Fruit fly (Drosophila melanogaster) Kc167 (cell line): ENCODE data around the gene shep.

Experiments used
- Myc ChIP-seq: fragments of >200 bp; optimal IDR thresholded peaks from 2 replicates; lab custom pipeline; 2017; ENCODE audit warnings: missing external identifiers
- Sin3A ChIP-seq: fragments of >200 bp; optimal IDR thresholded peaks from 2 replicates; lab custom pipeline; 2018; ENCODE audit warnings: missing external identifiers
- h ChIP-seq: fragments of >200 bp; optimal IDR thresholded peaks from 3 replicates; lab custom pipeline; 2018; ENCODE audit warnings: missing external identifiers
- insv ChIP-seq: fragments of >200 bp; optimal IDR thresholded peaks from 3 replicates; lab custom pipeline; 2018; ENCODE audit warnings: missing external identifiers
- psq ChIP-seq: fragments of >200 bp; optimal IDR thresholded peaks from 2 replicates; lab custom pipeline; 2017; ENCODE audit warnings: missing external identifiers
- ttk ChIP-seq: sonication (Bioruptor generic); optimal IDR thresholded peaks from 2 replicates; lab custom pipeline; 2017; ENCODE audit warnings: missing external identifiers

shep gene

DNA sequence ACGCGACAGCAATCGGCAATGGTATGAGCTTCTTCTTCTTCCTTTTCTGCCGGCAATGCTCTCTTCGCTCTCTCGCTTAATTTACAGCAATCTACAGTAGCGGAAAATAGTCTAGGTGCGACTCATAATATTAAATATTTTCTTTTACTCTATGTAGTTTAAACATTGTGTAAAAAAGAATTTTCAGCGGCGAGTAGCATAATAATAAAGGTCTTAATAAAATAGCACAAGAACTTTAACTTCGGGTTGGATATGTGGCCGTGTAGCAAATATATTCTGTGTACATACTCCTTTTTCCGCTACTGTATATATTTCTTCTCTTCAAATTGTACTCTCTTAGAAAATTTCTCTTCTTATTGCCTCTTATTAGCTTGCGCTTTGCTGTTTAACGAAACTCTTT is at the start of gene shep:
TSS of gene shep (minus strand) at position 3 of the 400 bp plus-strand sequence.
- TF ChIP-seq insv (lab: Kevin White, UChicago) (no peak), Myc (no peak), ttk (no peak), h (lab: Kevin White, UChicago) (no peak)

- TF ChIP-seq psq (lab: Kevin White, UChicago) (no peak), Sin3A (no peak), h (lab: Kevin White, UChicago) (no peak), Myc (no peak), insv (lab: Kevin White, UChicago) (no peak), ttk (no peak)
These were observed 19.5 kb upstream of the shep start for dm6 chr3L:5297237-5297636.

DNA sequence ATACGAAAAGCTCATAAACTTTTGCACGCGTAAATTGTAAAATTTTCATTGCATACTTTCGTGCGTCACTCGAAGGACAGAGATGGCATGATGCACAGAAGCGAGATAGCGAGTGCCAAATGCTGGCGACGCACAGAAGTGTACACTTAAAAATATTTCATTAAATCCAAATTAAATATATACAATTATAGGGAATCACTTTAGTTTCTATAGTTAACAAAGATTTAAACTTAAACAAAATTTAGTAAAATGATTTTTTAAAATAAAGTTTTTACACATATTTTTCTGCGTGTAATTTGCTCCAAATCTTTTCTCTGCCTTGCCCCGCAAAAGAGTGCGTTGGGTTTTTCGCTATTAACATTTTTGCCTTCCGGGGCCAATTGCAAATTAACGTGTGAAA is 10.4 kb upstream of the shep start:
- no peak for TF ChIP-seq Sin3A
- no peak for TF ChIP-seq Myc
- TF ChIP-seq h (lab: Kevin White, UChicago): no peak
- no peak for TF ChIP-seq psq (lab: Kevin White, UChicago)
- TF ChIP-seq ttk: no peak
- TF ChIP-seq insv (lab: Kevin White, UChicago): no peak

dm6 chr3L:5279998-5280610 is 2.4 kb upstream of the shep start:
- TF ChIP-seq Sin3A (no peak), Myc (no peak), ttk (no peak), insv (lab: Kevin White, UChicago) (no peak), psq (lab: Kevin White, UChicago) (no peak), h (lab: Kevin White, UChicago) (no peak)

- no peak for TF ChIP-seq Sin3A
- no peak for TF ChIP-seq ttk
- no peak for TF ChIP-seq insv (lab: Kevin White, UChicago)
- no peak for TF ChIP-seq psq (lab: Kevin White, UChicago)
- no peak for TF ChIP-seq h (lab: Kevin White, UChicago)
- no peak for TF ChIP-seq Myc
These were observed 1.1 kb upstream of the shep start for dm6 chr3L:5278864-5279263.

DNA sequence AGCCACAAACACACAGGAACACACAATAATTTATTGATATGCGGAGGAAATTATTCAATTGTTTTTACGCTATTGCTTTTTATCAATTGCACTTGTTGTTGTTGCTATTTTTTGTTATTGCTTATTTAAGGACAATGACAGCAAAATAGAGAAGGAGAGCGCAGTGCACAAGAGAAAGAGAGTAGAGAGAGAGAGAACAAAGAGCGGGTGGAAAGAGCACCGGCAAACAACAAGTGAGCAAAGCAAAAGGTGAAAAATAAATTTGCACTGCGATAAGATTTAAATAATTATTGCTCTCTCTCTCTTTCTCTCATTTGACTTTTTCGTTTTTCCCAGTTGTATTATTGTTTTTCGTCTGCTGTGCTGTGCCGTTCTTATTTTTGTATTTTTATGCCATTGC is 709 bp downstream of the shep start:
- TF ChIP-seq h (lab: Kevin White, UChicago): no peak
- no peak for TF ChIP-seq insv (lab: Kevin White, UChicago)
- TF ChIP-seq ttk: no peak
- TF ChIP-seq Sin3A: no peak
- TF ChIP-seq psq (lab: Kevin White, UChicago): no peak
- no peak for TF ChIP-seq Myc

dm6 chr3L:5276520-5276919 is 1.2 kb downstream of the shep start:
- TF ChIP-seq ttk (no peak), insv (lab: Kevin White, UChicago) (no peak), psq (lab: Kevin White, UChicago) (no peak), Sin3A (no peak), Myc (no peak), h (lab: Kevin White, UChicago) (no peak)

DNA sequence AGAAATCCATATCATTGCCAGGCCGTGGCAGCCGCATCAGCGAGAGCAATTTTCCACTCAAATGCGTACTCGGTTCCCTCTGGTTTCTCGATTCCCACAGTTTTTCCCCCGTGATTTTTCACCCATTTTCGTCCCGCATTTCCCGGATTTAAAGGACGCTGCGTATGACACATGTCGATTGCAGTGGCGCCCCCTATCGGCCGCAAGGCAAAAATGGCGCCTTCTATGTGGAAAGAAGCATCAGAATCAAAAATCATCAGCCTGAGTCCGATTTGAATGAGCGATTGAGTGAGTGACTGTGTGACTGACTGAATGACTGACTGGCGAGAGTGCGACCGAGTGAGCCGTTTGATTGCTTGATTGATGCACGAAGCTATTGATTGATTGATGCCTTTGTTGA is 2.2 kb downstream of the shep start:
- no peak for TF ChIP-seq Sin3A
- TF ChIP-seq insv (lab: Kevin White, UChicago): no peak
- TF ChIP-seq Myc: no peak
- no peak for TF ChIP-seq h (lab: Kevin White, UChicago)

DNA sequence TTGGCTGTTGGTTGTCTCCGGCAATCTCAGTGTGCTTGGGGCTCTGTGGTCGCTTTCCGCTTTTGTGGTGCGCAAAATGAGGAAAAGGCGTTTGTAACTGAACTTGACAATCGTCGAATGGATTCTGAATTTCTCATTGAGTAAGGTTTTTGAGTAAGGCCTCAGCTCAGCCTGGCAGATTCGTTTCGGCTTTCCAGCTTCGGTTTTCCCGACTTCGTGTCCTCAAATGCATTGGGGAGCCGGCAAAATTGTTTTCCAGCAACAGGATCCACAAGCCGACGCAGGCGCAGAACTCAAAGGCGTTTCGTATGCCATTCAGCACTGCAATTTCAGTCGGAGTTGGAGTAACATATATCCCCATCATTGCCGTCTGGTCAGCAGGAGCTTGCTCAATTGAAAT is 4.5 kb downstream of the shep start:
- TF ChIP-seq insv (lab: Kevin White, UChicago) (no peak), Myc (no peak), h (lab: Kevin White, UChicago) (no peak), ttk (no peak), psq (lab: Kevin White, UChicago) (no peak), Sin3A (no peak)

DNA sequence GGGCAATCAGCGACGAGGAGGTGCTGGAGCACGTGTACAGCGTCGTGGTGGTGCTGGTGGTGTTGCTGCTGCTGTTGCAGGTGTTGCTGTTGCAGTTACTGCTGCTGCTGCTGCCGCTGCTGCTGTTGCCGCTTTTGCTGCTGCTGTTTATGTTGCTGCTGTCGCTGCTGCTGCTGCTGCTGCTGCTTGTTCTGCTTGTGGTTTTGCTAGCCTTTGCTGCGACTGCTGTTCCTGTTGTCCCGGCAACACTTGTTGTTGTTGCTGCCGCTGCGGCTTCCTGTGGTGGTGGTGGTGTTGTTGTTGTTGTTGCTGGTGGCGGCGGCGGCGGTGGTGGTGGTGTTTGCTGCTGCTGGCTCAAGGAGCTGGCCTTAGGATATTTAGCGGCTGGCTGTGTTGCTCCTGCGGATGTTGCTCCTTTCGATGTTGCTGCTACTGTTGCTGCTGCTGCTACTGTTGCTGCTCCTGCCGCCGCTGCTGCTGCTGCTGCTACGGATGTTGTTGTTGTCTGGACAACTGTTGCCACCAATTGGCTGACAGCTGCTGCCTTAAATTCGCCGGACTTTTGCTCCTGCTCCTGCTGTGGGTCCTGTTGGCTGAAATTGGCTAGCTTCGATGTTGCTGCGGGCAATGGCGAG is 6.2 kb downstream of the shep start:
- TF ChIP-seq psq (lab: Kevin White, UChicago): no peak
- TF ChIP-seq ttk: no peak
- TF ChIP-seq Sin3A: no peak
- TF ChIP-seq Myc: no peak

DNA sequence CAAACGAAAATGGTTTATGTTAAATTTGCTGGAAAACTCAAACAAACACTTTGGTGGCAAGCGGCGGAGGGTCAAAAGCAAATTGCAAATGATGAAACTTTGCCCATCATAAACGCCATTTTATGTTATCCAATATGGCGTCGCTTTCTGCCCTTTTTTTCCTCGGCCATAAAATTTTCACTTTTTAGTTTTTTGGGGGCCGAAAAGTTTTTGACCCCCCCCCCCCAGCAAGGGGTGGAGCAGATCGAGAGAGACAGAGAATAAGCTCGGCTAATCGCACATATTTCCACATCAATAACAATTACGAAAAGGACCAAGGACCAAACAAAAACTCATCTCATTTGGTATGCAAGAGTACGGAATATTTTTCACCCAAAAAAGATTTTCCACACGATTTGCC is 9.3 kb downstream of the shep start:
- no peak for TF ChIP-seq insv (lab: Kevin White, UChicago)
- TF ChIP-seq Myc: no peak
- TF ChIP-seq Sin3A: no peak
- TF ChIP-seq psq (lab: Kevin White, UChicago): no peak
- no peak for TF ChIP-seq h (lab: Kevin White, UChicago)
- no peak for TF ChIP-seq ttk

DNA sequence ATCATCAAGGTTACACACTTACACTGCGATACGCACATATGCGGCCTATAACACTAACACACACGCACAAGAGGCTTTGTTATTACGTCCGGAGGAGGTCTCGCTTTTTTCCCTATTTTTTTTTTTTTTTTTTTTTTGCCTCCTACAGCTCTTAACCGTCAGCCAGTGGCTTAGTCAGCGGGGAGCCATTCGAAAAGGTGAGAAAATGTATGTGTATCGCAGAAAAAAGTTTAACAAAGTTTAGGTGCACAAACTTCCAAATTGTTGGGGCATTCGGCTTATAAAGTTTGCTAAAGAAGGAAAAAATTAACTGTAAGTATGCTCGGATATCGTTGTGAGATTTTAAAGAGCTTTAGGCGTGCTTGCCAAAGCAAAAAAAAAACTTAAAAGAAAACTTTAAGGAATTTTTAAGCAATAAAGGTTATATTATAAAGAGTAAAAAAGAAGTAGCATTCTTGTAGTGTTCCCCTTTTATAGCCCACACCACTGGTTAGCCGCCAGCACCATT is 25.2 kb downstream of the shep start:
- TF ChIP-seq ttk (no peak), insv (lab: Kevin White, UChicago) (no peak), h (lab: Kevin White, UChicago) (no peak), psq (lab: Kevin White, UChicago) (no peak), Sin3A (no peak), Myc (no peak)

DNA sequence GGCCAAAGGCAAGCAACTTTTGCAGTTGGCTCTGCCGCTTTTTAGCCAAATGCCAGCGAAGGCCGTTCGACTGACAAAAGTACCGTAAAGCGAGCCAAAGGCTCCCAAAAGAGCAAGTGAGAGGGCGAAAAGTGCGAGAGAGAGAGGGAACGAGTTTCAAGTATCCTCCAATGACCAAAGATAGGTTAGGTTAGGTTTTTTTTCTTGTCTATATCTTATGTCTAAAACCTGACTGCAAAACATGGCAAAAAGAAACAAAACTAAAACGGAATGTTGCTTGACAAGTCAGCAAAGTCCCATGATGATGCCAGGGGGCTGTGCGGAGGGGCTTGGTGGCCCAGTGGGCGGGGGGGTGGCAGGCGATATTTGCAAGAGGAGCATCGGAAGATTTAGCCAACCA is 26.3 kb downstream of the shep start:
- TF ChIP-seq h (lab: Kevin White, UChicago): no peak
- no peak for TF ChIP-seq psq (lab: Kevin White, UChicago)
- no peak for TF ChIP-seq Myc
- TF ChIP-seq ttk: no peak
- TF ChIP-seq insv (lab: Kevin White, UChicago): no peak
- no peak for TF ChIP-seq Sin3A
